Worm (Caenorhabditis elegans) whole organism, midembryonic: ENCODE data around the gene pqn-37.

Experiments
- T22C8.4 ChIP-seq: fragments of 200-800 bp; sonication (Bioruptor generic); IDR thresholded peaks from 2 replicates; pipeline ENCODE4 v1.3.6; 2022; ENCODE audit warnings: missing genetic modification characterization, missing compliant biosample characterization
- cog-1 ChIP-seq: sonication (generic microtip); optimal IDR thresholded peaks from 2 replicates; lab custom pipeline; 2016; ENCODE audit warnings: missing genetic modification characterization, missing compliant biosample characterization
- flt-1 ChIP-seq: fragments of 200-800 bp; sonication (Bioruptor generic); IDR thresholded peaks from 2 replicates; pipeline ENCODE4 v1.3.6; 2022; ENCODE audit warnings: missing genetic modification characterization, missing compliant biosample characterization
- klf-2 ChIP-seq: fragments of 200-800 bp; sonication (Bioruptor generic); conservative IDR thresholded peaks from 2 replicates; pipeline ENCODE4 v1.3.6; 2022; ENCODE audit warnings: missing genetic modification reagents, missing genetic modification characterization, missing compliant biosample characterization
- med-1 ChIP-seq: sonication (generic microtip); optimal IDR thresholded peaks from 2 replicates; lab custom pipeline; 2017; ENCODE audit warnings: missing genetic modification characterization, mild to moderate bottlenecking, missing compliant biosample characterization, antibody characterized with exemption, missing genetic modification reagents; ENCODE audit not compliant: insufficient read depth
- ref-1 ChIP-seq: fragments of 200-800 bp; sonication (Bioruptor generic); conservative IDR thresholded peaks from 2 replicates; pipeline ENCODE4 v1.3.6; 2022; ENCODE audit warnings: missing genetic modification reagents, missing genetic modification characterization, missing compliant biosample characterization
- tab-1 ChIP-seq: fragments of 200-800 bp; sonication (Bioruptor generic); IDR thresholded peaks from 2 replicates; pipeline ENCODE4 v1.3.6; 2022; ENCODE audit warnings: missing genetic modification characterization, missing compliant biosample characterization
- ztf-23 ChIP-seq: fragments of 200-800 bp; sonication (Bioruptor generic); IDR thresholded peaks from 2 replicates; pipeline ENCODE4 v1.3.6; 2022; ENCODE audit warnings: missing genetic modification reagents, missing genetic modification characterization, missing compliant biosample characterization
- ztf-29 ChIP-seq: fragments of 200-800 bp; sonication (Bioruptor generic); IDR thresholded peaks from 2 replicates; pipeline ENCODE4 v1.3.6; 2022; ENCODE audit warnings: missing genetic modification reagents, missing genetic modification characterization, missing compliant biosample characterization

The pqn-37 gene

DNA sequence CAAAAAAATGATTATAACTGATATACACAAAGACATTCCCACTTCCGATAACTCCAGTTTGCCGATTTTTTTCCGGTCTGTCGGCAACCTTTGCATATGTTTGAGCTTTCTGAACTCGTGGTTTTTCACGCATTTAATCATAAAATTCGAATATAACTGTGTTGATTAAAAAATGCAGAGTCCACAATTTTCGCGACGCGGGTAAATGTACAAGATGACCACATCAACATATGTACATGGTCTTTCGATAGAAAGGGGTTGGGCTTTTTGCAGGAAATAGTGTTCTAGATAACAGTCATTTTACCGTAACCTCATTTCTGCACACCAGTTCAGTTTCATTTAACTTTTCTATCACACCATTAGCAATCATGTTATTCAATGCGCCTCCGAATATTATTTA is 32.0 kb upstream of the pqn-37 start, which contains the start of gene K09C4.5:
Gene K09C4.5 (plus strand): TSS at position 326 of the 400 bp plus-strand sequence.
- TF ChIP-seq tab-1 (GFP tag; lab: Robert Waterston, UW) = no peak
- TF ChIP-seq ztf-29 = no peak
- no peak for TF ChIP-seq flt-1 (GFP tag; lab: Robert Waterston, UW)
- no peak for TF ChIP-seq T22C8.4 (GFP tag; lab: Robert Waterston, UW)
- TF ChIP-seq ref-1 (GFP tag; lab: Robert Waterston, UW) = no peak
- TF ChIP-seq klf-2 = no peak
- no peak for TF ChIP-seq cog-1 (tag; lab: Kevin White, UChicago)
- no peak for TF ChIP-seq ztf-23 (GFP tag; lab: Robert Waterston, UW)
- TF ChIP-seq med-1 (GFP tag; lab: Kevin White, UChicago) = no peak

DNA sequence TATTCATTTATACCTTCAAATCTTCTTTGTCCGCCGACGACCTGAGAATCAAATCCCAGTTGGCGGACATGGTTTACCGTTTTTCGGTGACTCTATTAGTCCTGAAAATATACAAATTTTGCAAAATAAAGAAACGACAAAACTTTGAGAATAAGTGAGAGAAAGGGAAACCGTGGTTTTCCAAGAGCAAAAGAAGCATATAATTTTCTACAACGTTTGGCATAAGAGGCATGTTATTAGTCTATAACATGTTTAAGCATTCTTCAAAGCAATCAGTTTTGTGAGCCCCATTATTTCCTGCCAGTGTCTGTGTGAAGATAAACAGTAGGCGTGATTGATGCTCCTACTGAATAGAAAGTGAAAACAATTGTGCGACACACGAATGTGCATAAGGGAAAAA is 29.8 kb upstream of the pqn-37 start, which contains the start of gene K09C4.10:
Gene K09C4.10 (minus strand): TSS at position 101 of the 400 bp plus-strand sequence.
- no peak for TF ChIP-seq T22C8.4 (GFP tag; lab: Robert Waterston, UW)
- no peak for TF ChIP-seq ztf-29
- no peak for TF ChIP-seq klf-2
- no peak for TF ChIP-seq cog-1 (tag; lab: Kevin White, UChicago)
- TF ChIP-seq med-1 (GFP tag; lab: Kevin White, UChicago) = no peak
- no peak for TF ChIP-seq tab-1 (GFP tag; lab: Robert Waterston, UW)
- TF ChIP-seq ztf-23 (GFP tag; lab: Robert Waterston, UW) = no peak

DNA sequence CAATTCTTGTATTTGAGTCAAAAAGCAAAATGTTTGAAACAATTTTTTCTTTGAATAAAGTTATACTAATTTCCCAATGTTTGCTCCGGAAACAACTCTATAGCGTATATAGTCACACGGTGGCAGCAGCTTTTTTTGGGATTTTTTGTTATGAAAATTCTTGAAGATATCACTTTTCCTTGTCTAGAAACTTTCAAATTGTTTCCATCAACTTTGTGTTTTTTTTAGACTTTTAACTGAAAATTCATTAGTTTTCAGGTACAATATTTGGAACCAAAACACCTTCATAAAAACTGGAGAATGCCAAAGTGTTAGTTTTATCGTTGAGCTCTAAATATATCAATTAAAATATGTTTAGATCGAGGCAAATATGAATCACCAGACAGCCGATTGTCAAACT is 22.2 kb upstream of the pqn-37 start, which contains the start of gene K09C4.7:
Gene K09C4.7 (plus strand): TSS at position 301 of the 400 bp plus-strand sequence.
- TF ChIP-seq ztf-29 (no peak), tab-1 (GFP tag; lab: Robert Waterston, UW) (no peak), T22C8.4 (GFP tag; lab: Robert Waterston, UW) (no peak), ref-1 (GFP tag; lab: Robert Waterston, UW) (no peak), med-1 (GFP tag; lab: Kevin White, UChicago) (no peak), ztf-23 (GFP tag; lab: Robert Waterston, UW) (no peak), flt-1 (GFP tag; lab: Robert Waterston, UW) (no peak), cog-1 (tag; lab: Kevin White, UChicago) (no peak), klf-2 (no peak)

DNA sequence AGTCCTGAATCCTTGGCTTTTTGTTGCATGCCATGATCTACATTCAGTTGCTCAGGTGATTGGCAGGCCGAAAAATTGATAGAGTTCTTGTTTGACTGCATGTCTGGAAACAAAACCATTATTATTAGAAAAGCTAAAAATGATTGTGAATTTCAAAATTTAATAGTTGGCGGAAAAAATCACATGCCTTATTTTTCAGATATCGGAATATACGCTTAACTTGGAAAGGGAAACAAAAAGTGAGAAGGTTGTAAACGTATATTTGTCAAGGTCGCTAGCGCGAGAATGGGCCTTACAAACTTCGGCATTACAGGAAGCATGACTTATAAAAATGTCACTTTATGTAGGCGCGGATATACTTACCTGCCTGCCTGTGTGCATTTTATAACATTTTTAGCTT is 21.3 kb upstream of the pqn-37 start, which contains the start of gene K09C4.9:
Gene K09C4.9 (minus strand): TSS at position 101 of the 400 bp plus-strand sequence.
- no peak for TF ChIP-seq ztf-23 (GFP tag; lab: Robert Waterston, UW)
- TF ChIP-seq T22C8.4 (GFP tag; lab: Robert Waterston, UW) = no peak
- no peak for TF ChIP-seq ref-1 (GFP tag; lab: Robert Waterston, UW)
- no peak for TF ChIP-seq ztf-29
- no peak for TF ChIP-seq med-1 (GFP tag; lab: Kevin White, UChicago)
- TF ChIP-seq cog-1 (tag; lab: Kevin White, UChicago) = no peak
- TF ChIP-seq klf-2 = no peak
- no peak for TF ChIP-seq flt-1 (GFP tag; lab: Robert Waterston, UW)
- TF ChIP-seq tab-1 (GFP tag; lab: Robert Waterston, UW) = no peak

DNA sequence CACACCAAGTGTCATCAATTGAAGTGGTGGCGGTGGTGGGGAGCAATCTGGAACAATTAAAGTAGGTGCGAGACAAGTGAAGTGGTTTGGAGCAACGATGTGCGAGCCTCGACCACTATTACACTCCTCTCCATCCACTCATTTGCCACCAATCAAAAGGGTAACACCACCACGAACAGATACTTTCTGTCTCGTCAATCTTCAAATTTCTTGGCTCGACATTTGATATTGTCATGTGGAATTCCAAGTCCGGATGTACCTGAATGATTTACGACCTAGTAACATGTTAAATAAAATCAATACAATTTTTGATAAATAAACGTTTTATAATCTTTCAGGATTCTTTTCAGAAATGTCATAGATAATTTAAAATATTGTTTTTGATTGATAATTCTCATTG is 20.5 kb upstream of the pqn-37 start, which contains the start of gene sul-1:
Gene sul-1 (minus strand): TSS at position 101 of the 400 bp plus-strand sequence.
- TF ChIP-seq ztf-23 (GFP tag; lab: Robert Waterston, UW) = no peak
- no peak for TF ChIP-seq cog-1 (tag; lab: Kevin White, UChicago)
- no peak for TF ChIP-seq T22C8.4 (GFP tag; lab: Robert Waterston, UW)
- TF ChIP-seq med-1 (GFP tag; lab: Kevin White, UChicago) = no peak
- no peak for TF ChIP-seq ref-1 (GFP tag; lab: Robert Waterston, UW)

DNA sequence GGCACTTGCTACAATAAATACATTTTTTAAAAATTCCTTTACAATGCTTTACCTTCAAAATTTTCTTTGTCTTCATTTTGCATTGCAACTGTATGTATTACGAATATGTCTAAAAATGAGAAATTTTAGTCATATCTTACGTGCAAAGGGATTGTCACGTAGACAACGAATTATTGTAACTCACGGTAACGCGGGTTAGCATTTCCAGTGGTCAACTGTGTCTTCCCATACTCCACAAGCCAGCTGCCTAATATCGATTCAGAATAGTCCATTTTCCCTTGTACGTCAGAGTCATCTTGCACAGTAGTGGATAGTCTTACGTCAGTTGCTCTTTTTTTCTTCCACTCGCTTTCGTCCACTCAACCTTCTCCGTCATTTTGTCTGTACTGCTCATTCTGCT is 12.3 kb upstream of the pqn-37 start, which contains the start of gene fbxb-71:
Gene fbxb-71 (plus strand): TSS at position 301 of the 400 bp plus-strand sequence.
- no peak for TF ChIP-seq ztf-23 (GFP tag; lab: Robert Waterston, UW)
- no peak for TF ChIP-seq ztf-29
- TF ChIP-seq cog-1 (tag; lab: Kevin White, UChicago) = no peak
- no peak for TF ChIP-seq ref-1 (GFP tag; lab: Robert Waterston, UW)
- TF ChIP-seq flt-1 (GFP tag; lab: Robert Waterston, UW) = no peak
- no peak for TF ChIP-seq klf-2

DNA sequence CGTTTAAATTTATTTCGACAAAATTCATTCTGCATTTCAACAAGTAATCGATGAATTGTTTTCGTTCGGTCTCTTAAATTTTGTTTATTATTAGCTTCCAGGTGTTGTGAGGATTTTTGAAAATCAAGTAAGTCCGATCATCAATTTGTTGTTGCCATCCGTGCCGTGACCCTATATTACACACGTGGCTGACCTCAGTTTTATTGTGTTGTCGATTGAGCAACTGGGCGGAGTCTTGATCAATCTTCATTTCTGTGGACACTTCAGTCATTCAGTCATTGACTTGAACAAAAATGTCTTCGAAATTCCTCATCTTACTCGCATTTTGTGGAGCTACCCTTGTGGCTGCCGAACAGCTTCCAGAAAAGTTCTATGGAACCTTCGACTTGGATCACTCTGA is 10.2 kb upstream of the pqn-37 start, which contains the start of gene lbp-2:
Gene lbp-2 (plus strand): TSS at position 102 of the 400 bp plus-strand sequence.
- TF ChIP-seq flt-1 (GFP tag; lab: Robert Waterston, UW) (no peak), T22C8.4 (GFP tag; lab: Robert Waterston, UW) (no peak), cog-1 (tag; lab: Kevin White, UChicago) (no peak), ref-1 (GFP tag; lab: Robert Waterston, UW) (no peak)

DNA sequence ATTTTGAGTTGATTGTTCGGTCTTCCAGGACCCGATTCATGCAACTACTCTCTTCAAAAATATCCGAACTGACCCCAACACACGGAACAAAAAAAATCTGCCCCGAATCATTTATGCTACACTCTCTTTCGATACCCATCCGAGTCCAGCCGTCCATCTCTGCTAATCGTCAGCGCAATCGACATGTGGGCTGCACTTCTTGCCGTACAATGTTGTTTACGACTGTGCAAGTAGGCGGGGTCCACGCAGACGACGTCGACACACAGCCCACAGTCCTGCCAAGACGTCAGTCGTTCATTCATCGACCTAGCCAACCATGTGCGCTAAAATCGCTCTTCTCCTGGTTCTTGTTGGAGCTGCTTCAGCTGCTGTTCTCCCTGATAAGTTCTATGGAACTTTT is 8.5 kb upstream of the pqn-37 start, which contains the start of gene lbp-1:
Gene lbp-1 (plus strand): TSS at position 301 of the 400 bp plus-strand sequence.
- no peak for TF ChIP-seq tab-1 (GFP tag; lab: Robert Waterston, UW)
- no peak for TF ChIP-seq ztf-23 (GFP tag; lab: Robert Waterston, UW)
- TF ChIP-seq flt-1 (GFP tag; lab: Robert Waterston, UW) = 0 out of 2 replicates have a peak, but pooled peaks have one; percentile 7

DNA sequence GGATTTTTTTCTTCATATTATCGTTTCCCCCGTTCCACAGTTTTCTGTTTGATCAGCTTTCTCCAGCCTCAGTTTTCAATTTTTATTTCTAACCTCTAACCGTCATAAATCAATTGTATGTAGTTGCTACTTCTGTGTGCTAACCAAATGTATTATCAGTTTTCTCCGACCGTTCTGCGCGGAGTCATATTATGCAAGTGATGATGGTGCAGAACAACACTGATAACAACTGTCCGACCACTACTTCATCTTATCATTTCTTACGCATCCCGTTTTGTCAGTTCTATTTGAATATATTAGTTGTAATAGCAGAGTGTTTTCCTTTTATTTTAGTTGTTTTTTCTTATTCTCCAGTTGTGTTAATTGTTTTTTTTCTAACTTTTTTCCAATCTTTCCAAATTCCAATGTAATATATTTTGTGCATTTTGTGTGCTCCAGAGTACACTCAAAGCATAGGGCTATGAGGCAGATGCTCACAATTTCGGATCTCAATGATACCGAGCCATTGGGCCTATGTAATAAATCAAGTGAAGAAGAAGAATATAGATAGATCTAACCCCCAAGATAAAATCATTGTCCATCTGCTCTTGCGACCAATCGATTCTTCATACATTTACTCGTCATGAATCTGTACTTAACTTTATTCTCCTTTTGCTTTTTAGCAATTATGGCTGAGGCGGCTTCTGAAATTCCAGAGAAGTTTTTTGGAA is 6.6 kb upstream of the pqn-37 start, which contains the start of gene lbp-3:
Gene lbp-3 (plus strand): TSS at position 589 of the 710 bp plus-strand sequence.
- TF ChIP-seq med-1 (GFP tag; lab: Kevin White, UChicago) (no peak), flt-1 (GFP tag; lab: Robert Waterston, UW) (no peak), klf-2 (no peak), ztf-29 (no peak), ztf-23 (GFP tag; lab: Robert Waterston, UW) (no peak), T22C8.4 (GFP tag; lab: Robert Waterston, UW) (no peak), cog-1 (tag; lab: Kevin White, UChicago) (no peak), ref-1 (GFP tag; lab: Robert Waterston, UW) (no peak), tab-1 (GFP tag; lab: Robert Waterston, UW) (no peak)
